Fruit fly (Drosophila melanogaster) whole organism, adult: ENCODE measurements around the gene hmw.

Experiments
- CG11617 ChIP-seq: fragments of 200-800 bp; sonication (Bioruptor generic); optimal IDR thresholded peaks from 2 replicates; lab custom pipeline; 2017; ENCODE audit warnings: mild to moderate bottlenecking, missing biosample characterization, missing genetic modification reagents, missing genetic modification characterization
- CG12768 ChIP-seq: fragments of 200-800 bp; sonication (Bioruptor generic); optimal IDR thresholded peaks from 2 replicates; lab custom pipeline; 2017; ENCODE audit warnings: missing biosample characterization, missing genetic modification characterization, mild to moderate bottlenecking, moderate library complexity, missing genetic modification reagents
- CG14711 ChIP-seq: fragments of 200-800 bp; sonication (Bioruptor generic); optimal IDR thresholded peaks from 2 replicates; lab custom pipeline; 2018; ENCODE audit warnings: missing biosample characterization, mild to moderate bottlenecking, missing genetic modification characterization, moderate library complexity
- CG1620 ChIP-seq: fragments of 200-800 bp; sonication (Bioruptor generic); optimal IDR thresholded peaks from 2 replicates; lab custom pipeline; 2016; ENCODE audit warnings: missing biosample characterization, missing genetic modification characterization
- CG33017 ChIP-seq: fragments of 200-800 bp; sonication (Bioruptor generic); optimal IDR thresholded peaks from 2 replicates; lab custom pipeline; 2018; ENCODE audit warnings: missing biosample characterization, mild to moderate bottlenecking, missing genetic modification characterization, moderate library complexity
- CG5204 ChIP-seq: fragments of 200-800 bp; sonication (Bioruptor generic); optimal IDR thresholded peaks from 2 replicates; lab custom pipeline; 2016; ENCODE audit warnings: missing biosample characterization, missing genetic modification characterization
- CG7045 ChIP-seq: fragments of 200-800 bp; sonication (Bioruptor generic); optimal IDR thresholded peaks from 2 replicates; lab custom pipeline; 2017; ENCODE audit warnings: missing biosample characterization, mild to moderate bottlenecking, missing genetic modification characterization
- CG7101 ChIP-seq: fragments of 200-800 bp; sonication (Bioruptor generic); optimal IDR thresholded peaks from 2 replicates; lab custom pipeline; 2018; ENCODE audit warnings: missing biosample characterization, mild to moderate bottlenecking, missing genetic modification characterization, moderate library complexity
- Clk ChIP-seq: fragments of 200-800 bp; sonication (Bioruptor generic); optimal IDR thresholded peaks from 2 replicates; lab custom pipeline; 2017; ENCODE audit warnings: missing biosample characterization, missing genetic modification characterization
- Crg-1 ChIP-seq: fragments of 200-800 bp; sonication (Bioruptor generic); optimal IDR thresholded peaks from 2 replicates; lab custom pipeline; 2016; ENCODE audit warnings: missing biosample characterization, missing genetic modification characterization
- Hr96 ChIP-seq: fragments of 200-800 bp; sonication (Bioruptor generic); optimal IDR thresholded peaks from 2 replicates; lab custom pipeline; 2016; ENCODE audit warnings: missing biosample characterization, missing genetic modification characterization
- Mnt ChIP-seq: fragments of 200-800 bp; sonication (Bioruptor generic); optimal IDR thresholded peaks from 2 replicates; lab custom pipeline; 2016; ENCODE audit warnings: missing biosample characterization, mild to moderate bottlenecking, missing genetic modification characterization
- bab1 ChIP-seq: fragments of 200-800 bp; sonication (Bioruptor generic); optimal IDR thresholded peaks from 3 replicates; lab custom pipeline; 2019; ENCODE audit warnings: missing biosample characterization, mild to moderate bottlenecking, missing genetic modification characterization, moderate library complexity
- cic ChIP-seq: fragments of 200-800 bp; sonication (Bioruptor generic); optimal IDR thresholded peaks from 2 replicates; lab custom pipeline; 2017; ENCODE audit warnings: missing biosample characterization, mild to moderate bottlenecking, missing genetic modification characterization, moderate library complexity
- cnc ChIP-seq, 2 experiments: fragments of >200 bp; optimal IDR thresholded peaks; 2 replicates each; lab custom pipeline; 2017
- kay ChIP-seq: fragments of 200-800 bp; sonication (Bioruptor generic); peaks from one replicate; lab custom pipeline; 2016; ENCODE audit warnings: missing biosample characterization, missing genetic modification characterization, borderline replicate concordance
- ovo ChIP-seq: fragments of 200-800 bp; sonication (Bioruptor generic); optimal IDR thresholded peaks from 2 replicates; lab custom pipeline; 2016; ENCODE audit warnings: missing biosample characterization, missing genetic modification characterization
- pad ChIP-seq: fragments of 200-800 bp; sonication (Bioruptor generic); optimal IDR thresholded peaks from 3 replicates; lab custom pipeline; 2017; ENCODE audit warnings: missing biosample characterization, missing genetic modification characterization, mild to moderate bottlenecking, moderate library complexity, missing genetic modification reagents
- tj ChIP-seq: fragments of 200-800 bp; sonication (Bioruptor generic); optimal IDR thresholded peaks from 3 replicates; lab custom pipeline; 2017; ENCODE audit warnings: missing biosample characterization, mild to moderate bottlenecking, missing genetic modification characterization, moderate library complexity
- toe ChIP-seq: fragments of 200-800 bp; sonication (Bioruptor generic); optimal IDR thresholded peaks from 2 replicates; lab custom pipeline; 2016; ENCODE audit warnings: missing biosample characterization, missing genetic modification characterization

Gene hmw

DNA sequence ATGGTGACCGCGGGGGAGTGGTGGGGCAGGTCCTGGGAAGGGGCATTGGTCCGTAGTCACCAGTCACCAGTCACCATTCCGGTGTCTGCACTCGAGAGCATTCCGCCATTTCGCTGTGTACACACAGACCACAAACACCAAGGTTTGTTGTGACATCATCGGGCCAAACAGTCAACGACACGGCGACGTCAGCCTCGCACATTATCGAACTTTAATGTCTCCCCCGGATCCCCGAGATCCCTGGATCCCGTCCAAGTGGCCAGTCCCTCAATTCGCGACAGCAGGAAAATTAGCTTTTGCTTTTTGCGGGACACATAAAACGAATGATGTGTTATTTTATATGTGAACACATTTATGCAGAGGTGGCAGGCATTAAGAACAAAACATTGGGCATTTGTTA lies 33.1 kb downstream of the hmw start:
- TF ChIP-seq CG1620 = no peak
- no peak for TF ChIP-seq CG14711 (tag; lab: Kevin White, UChicago)
- TF ChIP-seq CG11617 (GFP tag; lab: Kevin White, UChicago) = no peak
- TF ChIP-seq cic (GFP tag; lab: Kevin White, UChicago) = no peak
- no peak for TF ChIP-seq Crg-1 (GFP tag; lab: Kevin White, UChicago)
- TF ChIP-seq CG33017 (tag; lab: Kevin White, UChicago) = no peak

dm6 chr3R:18395694-18396093 lies 33.9 kb downstream of the hmw start:
- TF ChIP-seq CG7045 (GFP tag; lab: Kevin White, UChicago) = no peak
- peak; percentile 100 for TF ChIP-seq tj (GFP tag; lab: Kevin White, UChicago)

- peak; percentile 86 for TF ChIP-seq CG7045 (GFP tag; lab: Kevin White, UChicago)
- peak; percentile 92 for TF ChIP-seq CG5204
- TF ChIP-seq ovo (GFP tag; lab: Kevin White, UChicago) = peak; percentile 92
- peak; percentile 93 for TF ChIP-seq CG11617 (GFP tag; lab: Kevin White, UChicago)
- TF ChIP-seq pad (GFP tag; lab: Kevin White, UChicago) = peak; percentile 86
- peak; percentile 83 for TF ChIP-seq kay (GFP tag; lab: Kevin White, UChicago)
- peak; percentile 89 for TF ChIP-seq cic (GFP tag; lab: Kevin White, UChicago)
- TF ChIP-seq tj (GFP tag; lab: Kevin White, UChicago) = peak; percentile 74
- TF ChIP-seq CG33017 (tag; lab: Kevin White, UChicago) = peak; percentile 90
- TF ChIP-seq bab1 (GFP tag; lab: Kevin White, UChicago) = peak; percentile 97
- TF ChIP-seq Hr96 (GFP tag; lab: Kevin White, UChicago) = peak; percentile 70
- peak; percentile 82 for TF ChIP-seq Mnt
- TF ChIP-seq CG7101 (tag; lab: Kevin White, UChicago) = peak; percentile 94
- peak; percentile 89 for TF ChIP-seq toe (GFP tag; lab: Kevin White, UChicago)
- TF ChIP-seq CG1620 = peak; percentile 86
- TF ChIP-seq Clk = peak; percentile 87
- peak; percentile 94 for TF ChIP-seq Crg-1 (GFP tag; lab: Kevin White, UChicago)
- TF ChIP-seq CG14711 (tag; lab: Kevin White, UChicago) = peak; percentile 90
- TF ChIP-seq CG12768 (GFP tag; lab: Kevin White, UChicago) = peak; percentile 95
- no peak for TF ChIP-seq cnc (optimal IDR thresholded peaks at IDR 0.05; lab: Kevin White, UChicago)
Measured at dm6 chr3R:18396801-18397604, 35.2 kb downstream of the hmw start, which contains the start of gene Vti1b. Vti1b (plus strand) TSS chr3R:18396995.

dm6 chr3R:18397834-18398378 lies 36.1 kb downstream of the hmw start:
- TF ChIP-seq cnc (optimal IDR thresholded peaks at IDR 0.05; lab: Kevin White, UChicago) (no peak), ovo (GFP tag; lab: Kevin White, UChicago) (no peak), bab1 (GFP tag; lab: Kevin White, UChicago) (no peak), cic (GFP tag; lab: Kevin White, UChicago) (peak; percentile 91), CG14711 (tag; lab: Kevin White, UChicago) (no peak), CG11617 (GFP tag; lab: Kevin White, UChicago) (no peak), pad (GFP tag; lab: Kevin White, UChicago) (peak; percentile 19), tj (GFP tag; lab: Kevin White, UChicago) (peak; percentile 67), CG33017 (tag; lab: Kevin White, UChicago) (no peak), Crg-1 (GFP tag; lab: Kevin White, UChicago) (no peak), CG7045 (GFP tag; lab: Kevin White, UChicago) (no peak), CG7101 (tag; lab: Kevin White, UChicago) (no peak), Hr96 (GFP tag; lab: Kevin White, UChicago) (no peak)

DNA sequence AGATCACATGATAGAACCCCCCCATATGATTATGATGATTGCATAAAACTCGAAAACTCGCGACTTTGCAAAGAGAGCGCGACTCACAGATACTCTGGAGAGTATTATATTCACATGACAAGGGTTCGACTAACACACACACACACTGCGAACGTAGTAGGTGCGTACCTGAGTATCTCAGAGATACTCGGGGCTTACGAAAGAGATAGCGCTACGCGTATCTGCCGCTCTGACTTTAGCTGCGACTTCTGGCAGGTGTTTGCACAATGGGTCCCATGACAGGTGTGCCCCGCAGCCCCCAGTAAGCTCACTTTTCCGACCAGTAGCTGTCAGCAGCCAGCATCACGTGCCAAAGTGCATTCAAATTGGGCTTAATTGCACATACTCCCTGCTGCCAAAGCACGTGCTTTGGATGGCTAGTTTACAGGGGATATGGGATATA lies 36.7 kb downstream of the hmw start:
- TF ChIP-seq cnc (optimal IDR thresholded peaks at IDR 0.05; lab: Kevin White, UChicago) (no peak), CG5204 (no peak), tj (GFP tag; lab: Kevin White, UChicago) (peak; percentile 35), Mnt (peak; percentile 8)

dm6 chr3R:18398954-18399697 lies 37.3 kb downstream of the hmw start, which contains the start of gene Vha100-2:
Vha100-2 (minus strand) TSS chr3R:18399169.
- TF ChIP-seq CG7101 (tag; lab: Kevin White, UChicago) (peak; percentile 12), CG14711 (tag; lab: Kevin White, UChicago) (peak; percentile 29), CG5204 (peak; percentile 22), toe (GFP tag; lab: Kevin White, UChicago) (no peak), ovo (GFP tag; lab: Kevin White, UChicago) (no peak), cic (GFP tag; lab: Kevin White, UChicago) (peak; percentile 51), CG33017 (tag; lab: Kevin White, UChicago) (no peak), pad (GFP tag; lab: Kevin White, UChicago) (peak; percentile 56), CG1620 (peak; percentile 65), kay (GFP tag; lab: Kevin White, UChicago) (no peak), Clk (no peak), CG12768 (GFP tag; lab: Kevin White, UChicago) (peak; percentile 77), Mnt (peak; percentile 42), CG7045 (GFP tag; lab: Kevin White, UChicago) (no peak), bab1 (GFP tag; lab: Kevin White, UChicago) (peak; percentile 19), tj (GFP tag; lab: Kevin White, UChicago) (peak; percentile 17), cnc (optimal IDR thresholded peaks at IDR 0.05; lab: Kevin White, UChicago) (no peak), Hr96 (GFP tag; lab: Kevin White, UChicago) (peak; percentile 24), Crg-1 (GFP tag; lab: Kevin White, UChicago) (no peak), CG11617 (GFP tag; lab: Kevin White, UChicago) (no peak)
